Fruit fly (Drosophila melanogaster) whole organism, embryonic: ENCODE results near the gene teq.

Source experiments
- Aef1 ChIP-seq: fragments of 200-800 bp; sonication (Bioruptor generic); IDR thresholded peaks from 3 replicates; pipeline ENCODE4 v1.3.6; 2022; ENCODE audit warnings: missing biosample characterization, missing genetic modification characterization
- BEAF-32 ChIP-seq: fragments of 200-800 bp; sonication (Bioruptor generic); optimal IDR thresholded peaks from 3 replicates; lab custom pipeline; 2017; ENCODE audit warnings: missing biosample characterization, missing genetic modification characterization, mild to moderate bottlenecking, moderate library complexity, missing genetic modification reagents
- Bdp1 ChIP-seq: fragments of 200-800 bp; sonication (Bioruptor generic); optimal IDR thresholded peaks from 3 replicates; lab custom pipeline; 2016; ENCODE audit warnings: missing biosample characterization, missing genetic modification characterization
- CG13123 ChIP-seq: fragments of 200-800 bp; sonication (Bioruptor generic); optimal IDR thresholded peaks from 2 replicates; lab custom pipeline; 2016; ENCODE audit warnings: missing biosample characterization, missing genetic modification characterization
- CG15073 ChIP-seq: fragments of 200-800 bp; sonication (Bioruptor generic); optimal IDR thresholded peaks from 2 replicates; lab custom pipeline; 2016; ENCODE audit warnings: missing biosample characterization, missing genetic modification characterization
- CG1832 ChIP-seq: fragments of 200-800 bp; sonication (Bioruptor generic); optimal IDR thresholded peaks from 2 replicates; lab custom pipeline; 2017; ENCODE audit warnings: missing biosample characterization, mild to moderate bottlenecking, missing genetic modification characterization, inconsistent platforms
- CG18764 ChIP-seq: fragments of 200-800 bp; sonication (Bioruptor generic); optimal IDR thresholded peaks from 3 replicates; lab custom pipeline; 2016; ENCODE audit warnings: missing biosample characterization, missing genetic modification characterization
- CG2120 ChIP-seq: fragments of 200-800 bp; sonication (Bioruptor generic); optimal IDR thresholded peaks from 3 replicates; lab custom pipeline; 2016; ENCODE audit warnings: missing biosample characterization, missing genetic modification characterization
- CG33557 ChIP-seq: fragments of 200-800 bp; sonication (Bioruptor generic); optimal IDR thresholded peaks from 2 replicates; lab custom pipeline; 2019; ENCODE audit warnings: missing biosample characterization, mild to moderate bottlenecking, missing genetic modification characterization, moderate library complexity
- CG5953 ChIP-seq: fragments of 200-800 bp; sonication (Bioruptor generic); IDR thresholded peaks from 2 replicates; pipeline ENCODE4 v1.3.6; 2022; ENCODE audit warnings: missing biosample characterization, missing genetic modification characterization
- CG6689 ChIP-seq: fragments of 200-800 bp; sonication (Bioruptor generic); IDR thresholded peaks from 2 replicates; pipeline ENCODE4 v1.3.6; 2022; ENCODE audit warnings: missing biosample characterization, missing genetic modification characterization
- CG7357 ChIP-seq: fragments of 200-800 bp; sonication (Bioruptor generic); IDR thresholded peaks from 3 replicates; pipeline ENCODE4 v1.3.6; 2022; ENCODE audit warnings: missing biosample characterization, missing genetic modification characterization
- CG7928 ChIP-seq: fragments of 200-800 bp; sonication (Bioruptor generic); optimal IDR thresholded peaks from 2 replicates; lab custom pipeline; 2017; ENCODE audit warnings: missing biosample characterization, mild to moderate bottlenecking, missing genetic modification characterization
- CG8089 ChIP-seq: fragments of 200-800 bp; sonication (Bioruptor generic); optimal IDR thresholded peaks from 3 replicates; lab custom pipeline; 2016; ENCODE audit warnings: missing biosample characterization, missing genetic modification characterization
- CG9797 ChIP-seq: fragments of 200-800 bp; sonication (Bioruptor generic); optimal IDR thresholded peaks from 3 replicates; lab custom pipeline; 2018; ENCODE audit warnings: missing biosample characterization, mild to moderate bottlenecking, missing genetic modification characterization
- Dref ChIP-seq: fragments of 200-800 bp; sonication (Bioruptor generic); IDR thresholded peaks from 2 replicates; pipeline ENCODE4 v1.3.6; 2022; ENCODE audit warnings: missing biosample characterization, missing genetic modification characterization
- ERR ChIP-seq: fragments of 200-800 bp; sonication (Bioruptor generic); optimal IDR thresholded peaks from 2 replicates; lab custom pipeline; 2016; ENCODE audit warnings: missing biosample characterization, missing genetic modification characterization
- Eip74EF ChIP-seq, 2 experiments: fragments of 200-800 bp in 1 of 2; fragments of >200 bp in 1 of 2; sonication (Bioruptor generic) in 1 of 2; optimal IDR thresholded peaks; 2 replicates each; lab custom pipeline; 2017 to 2019; ENCODE audit warnings: missing biosample characterization in 2 of 2, missing genetic modification characterization in 2 of 2, mild to moderate bottlenecking in 1 of 2, moderate library complexity in 1 of 2
- Fer2 ChIP-seq: fragments of 200-800 bp; sonication (Bioruptor generic); optimal IDR thresholded peaks from 2 replicates; lab custom pipeline; 2018; ENCODE audit warnings: missing biosample characterization, mild to moderate bottlenecking, missing genetic modification characterization, moderate library complexity
- GATAe ChIP-seq: fragments of 200-800 bp; sonication (Bioruptor generic); conservative IDR thresholded peaks from 2 replicates; pipeline ENCODE4 v1.3.6; 2022; ENCODE audit warnings: missing biosample characterization, missing genetic modification characterization
- HLHmδ ChIP-seq: fragments of 200-800 bp; sonication (Bioruptor generic); optimal IDR thresholded peaks from 2 replicates; lab custom pipeline; 2018; ENCODE audit warnings: missing biosample characterization, mild to moderate bottlenecking, missing genetic modification characterization, moderate library complexity
- Hr3 ChIP-seq: fragments of 200-800 bp; sonication (Bioruptor generic); optimal IDR thresholded peaks from 3 replicates; lab custom pipeline; 2016; ENCODE audit warnings: missing biosample characterization, missing genetic modification characterization
- Kr ChIP-seq: fragments of 200-800 bp; sonication (Bioruptor generic); optimal IDR thresholded peaks from 2 replicates; lab custom pipeline; 2017; ENCODE audit warnings: missing biosample characterization, mild to moderate bottlenecking, missing genetic modification characterization
- Trl ChIP-seq, 3 experiments: fragments of >200 bp in 2 of 3; fragments of 200-800 bp in 1 of 3; sonication (Bioruptor generic) in 1 of 3; optimal IDR thresholded peaks; 2 replicates in 1 of 3; 3 replicates in 2 of 3; lab custom pipeline; 2016 to 2017; ENCODE audit warnings: missing biosample characterization in 1 of 3, missing genetic modification characterization in 1 of 3
- abd-A ChIP-seq: fragments of 200-800 bp; sonication (Bioruptor generic); optimal IDR thresholded peaks from 3 replicates; lab custom pipeline; 2019; ENCODE audit warnings: missing biosample characterization, mild to moderate bottlenecking, missing genetic modification characterization, moderate library complexity
- ash1 ChIP-seq: fragments of 200-800 bp; sonication (Bioruptor generic); optimal IDR thresholded peaks from 2 replicates; lab custom pipeline; 2018; ENCODE audit warnings: missing biosample characterization, mild to moderate bottlenecking, missing genetic modification characterization
- br ChIP-seq: fragments of >200 bp; optimal IDR thresholded peaks from 2 replicates; lab custom pipeline; 2017
- cato ChIP-seq: fragments of 200-800 bp; sonication (Bioruptor generic); optimal IDR thresholded peaks from 2 replicates; lab custom pipeline; 2016; ENCODE audit warnings: missing biosample characterization, missing genetic modification characterization, borderline replicate concordance
- caup ChIP-seq: fragments of 200-800 bp; sonication (Bioruptor generic); optimal IDR thresholded peaks from 3 replicates; lab custom pipeline; 2017; ENCODE audit warnings: missing biosample characterization, mild to moderate bottlenecking, missing genetic modification characterization, moderate library complexity; ENCODE audit not compliant: severe bottlenecking
- chif ChIP-seq, 2 experiments: fragments of 200-800 bp; sonication (Bioruptor generic); optimal IDR thresholded peaks; 3 replicates each; lab custom pipeline; 2016; ENCODE audit warnings: missing biosample characterization in 2 of 2, missing genetic modification characterization in 2 of 2
- crp ChIP-seq, 2 experiments: fragments of 200-800 bp; sonication (Bioruptor generic); optimal IDR thresholded peaks; 2 replicates in 1 of 2; 3 replicates in 1 of 2; lab custom pipeline; 2017; ENCODE audit warnings: missing biosample characterization in 2 of 2, missing genetic modification characterization in 2 of 2, mild to moderate bottlenecking in 1 of 2, moderate library complexity in 1 of 2
- da ChIP-seq: fragments of 200-800 bp; sonication (Bioruptor generic); optimal IDR thresholded peaks from 2 replicates; lab custom pipeline; 2016; ENCODE audit warnings: missing biosample characterization, missing genetic modification characterization
- dm ChIP-seq: fragments of 200-800 bp; sonication (Bioruptor generic); optimal IDR thresholded peaks from 3 replicates; lab custom pipeline; 2016; ENCODE audit warnings: missing biosample characterization, missing genetic modification characterization
- dpn ChIP-seq, 2 experiments: fragments of 200-800 bp; sonication (Bioruptor generic); optimal IDR thresholded peaks; 3 replicates each; lab custom pipeline; 2016; ENCODE audit warnings: missing biosample characterization in 2 of 2, missing genetic modification characterization in 2 of 2
- emc ChIP-seq: fragments of 200-800 bp; sonication (Bioruptor generic); optimal IDR thresholded peaks from 2 replicates; lab custom pipeline; 2016; ENCODE audit warnings: missing biosample characterization, missing genetic modification characterization
- fd96Cb ChIP-seq: fragments of 200-800 bp; sonication (Bioruptor generic); optimal IDR thresholded peaks from 2 replicates; lab custom pipeline; 2018; ENCODE audit warnings: missing biosample characterization, mild to moderate bottlenecking, missing genetic modification characterization, moderate library complexity
- fu2 ChIP-seq: fragments of 200-800 bp; sonication (Bioruptor generic); optimal IDR thresholded peaks from 2 replicates; lab custom pipeline; 2016; ENCODE audit warnings: missing biosample characterization, missing genetic modification characterization
- hb ChIP-seq: fragments of 200-800 bp; sonication (Bioruptor generic); IDR thresholded peaks from 3 replicates; pipeline ENCODE4 v1.3.6; 2022; ENCODE audit warnings: missing biosample characterization, missing genetic modification characterization; ENCODE audit not compliant: partially characterized antibody
- lab ChIP-seq: fragments of 200-800 bp; sonication (Bioruptor generic); optimal IDR thresholded peaks from 3 replicates; lab custom pipeline; 2017; ENCODE audit warnings: missing biosample characterization, missing genetic modification characterization, mild to moderate bottlenecking, moderate library complexity, missing genetic modification reagents
- lbe ChIP-seq: fragments of 200-800 bp; sonication (Bioruptor generic); optimal IDR thresholded peaks from 2 replicates; lab custom pipeline; 2016; ENCODE audit warnings: missing biosample characterization, mild to moderate bottlenecking, missing genetic modification characterization
- mirr ChIP-seq: fragments of 200-800 bp; sonication (Bioruptor generic); optimal IDR thresholded peaks from 3 replicates; lab custom pipeline; 2018; ENCODE audit warnings: missing biosample characterization, mild to moderate bottlenecking, missing genetic modification characterization
- nau ChIP-seq: fragments of 200-800 bp; sonication (Bioruptor generic); optimal IDR thresholded peaks from 3 replicates; lab custom pipeline; 2017; ENCODE audit warnings: missing biosample characterization, mild to moderate bottlenecking, missing genetic modification characterization, missing genetic modification reagents
- org-1 ChIP-seq: fragments of 200-800 bp; sonication (Bioruptor generic); optimal IDR thresholded peaks from 2 replicates; lab custom pipeline; 2017; ENCODE audit warnings: missing biosample characterization, missing genetic modification characterization
- peb ChIP-seq: fragments of 200-800 bp; sonication (Bioruptor generic); IDR thresholded peaks from 2 replicates; pipeline ENCODE4 v1.3.6; 2022; ENCODE audit warnings: missing biosample characterization, missing genetic modification characterization
- pnt ChIP-seq: fragments of 200-800 bp; sonication (Bioruptor generic); optimal IDR thresholded peaks from 3 replicates; lab custom pipeline; 2016; ENCODE audit warnings: missing biosample characterization, missing genetic modification characterization
- rib ChIP-seq: fragments of 200-800 bp; sonication (Bioruptor generic); IDR thresholded peaks from 2 replicates; pipeline ENCODE4 v1.3.6; 2022; ENCODE audit warnings: missing biosample characterization, missing genetic modification characterization
- row ChIP-seq: fragments of 200-800 bp; sonication (Bioruptor generic); IDR thresholded peaks from 3 replicates; pipeline ENCODE4 v1.3.6; 2022; ENCODE audit warnings: missing biosample characterization, missing genetic modification characterization
- salm ChIP-seq: fragments of 200-800 bp; sonication (Bioruptor generic); optimal IDR thresholded peaks from 2 replicates; lab custom pipeline; 2018; ENCODE audit warnings: missing biosample characterization, mild to moderate bottlenecking, missing genetic modification characterization
- slou ChIP-seq: fragments of 200-800 bp; sonication (Bioruptor generic); optimal IDR thresholded peaks from 3 replicates; lab custom pipeline; 2016; ENCODE audit warnings: missing biosample characterization, missing genetic modification characterization
- wor ChIP-seq: fragments of 200-800 bp; sonication (Bioruptor generic); IDR thresholded peaks from 2 replicates; pipeline ENCODE4 v1.3.6; 2022; ENCODE audit warnings: missing biosample characterization, missing genetic modification characterization
- z ChIP-seq: fragments of 200-800 bp; sonication (Bioruptor generic); IDR thresholded peaks from 3 replicates; pipeline ENCODE4 v1.3.6; 2022; ENCODE audit warnings: missing biosample characterization, missing genetic modification characterization

Gene teq

DNA sequence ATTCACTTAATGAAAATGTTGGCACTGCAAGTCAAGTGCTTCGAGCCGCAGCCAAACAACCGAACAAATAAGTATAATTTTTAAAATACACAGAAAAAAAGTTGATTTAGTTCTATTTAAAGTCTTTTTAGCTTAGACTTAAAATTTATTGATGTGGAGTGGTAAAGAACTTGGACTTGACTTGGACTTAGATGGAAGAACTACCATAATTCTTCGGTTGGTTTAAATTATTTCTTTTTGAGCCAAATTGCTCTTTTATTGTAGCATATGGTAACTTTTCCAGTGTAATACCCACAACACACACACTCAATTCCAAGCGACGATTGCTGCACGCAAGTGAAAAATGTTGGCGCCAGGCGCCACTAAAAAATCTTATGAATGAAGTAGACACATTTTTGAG lies 46.4 kb upstream of the teq start (continued):
- TF ChIP-seq Bdp1 (GFP tag; lab: Kevin White, UChicago), result peak; percentile 2
- no peak for TF ChIP-seq CG13123 (GFP tag; lab: Kevin White, UChicago)
- no peak for TF ChIP-seq caup (GFP tag; lab: Kevin White, UChicago)
- TF ChIP-seq emc (GFP tag; lab: Kevin White, UChicago), result no peak
- TF ChIP-seq CG6689 (GFP tag; lab: Robert Waterston, UW), result 0 out of 2 replicates have a peak, but pooled peaks have one; percentile 33
- no peak for TF ChIP-seq HLHmδ (GFP tag; lab: Kevin White, UChicago)
- no peak for TF ChIP-seq CG15073 (GFP tag; lab: Kevin White, UChicago)
- TF ChIP-seq hb, result no peak
- TF ChIP-seq CG33557 (GFP tag; lab: Kevin White, UChicago), result peak; percentile 55
- TF ChIP-seq lab (GFP tag; lab: Kevin White, UChicago), result no peak
- peak; percentile 58 for TF ChIP-seq row (GFP tag; lab: Robert Waterston, UW)
- TF ChIP-seq CG9797 (GFP tag; lab: Kevin White, UChicago), result no peak
- TF ChIP-seq cato (GFP tag; lab: Kevin White, UChicago), result no peak
- TF ChIP-seq dpn (GFP tag; optimal IDR thresholded peaks at IDR 0.05; lab: Kevin White, UChicago), result peak; percentile 33 to 48
- TF ChIP-seq ERR (GFP tag; lab: Kevin White, UChicago), result no peak
- peak; percentile 28 for TF ChIP-seq Hr3
- TF ChIP-seq BEAF-32, result no peak
- no peak for TF ChIP-seq slou (GFP tag; lab: Kevin White, UChicago)
- no peak for TF ChIP-seq CG2120 (GFP tag; lab: Kevin White, UChicago)
- TF ChIP-seq CG7928, result no peak
- TF ChIP-seq CG8089, result peak; percentile 21
- no peak for TF ChIP-seq CG18764 (GFP tag; lab: Kevin White, UChicago)
- no peak for TF ChIP-seq br (lab: Kevin White, UChicago)
- TF ChIP-seq nau, result no peak
- no peak for TF ChIP-seq Kr
- TF ChIP-seq CG5953, result 0 out of 2 replicates have a peak, but pooled peaks have one; percentile 6
- no peak for TF ChIP-seq org-1
- no peak for TF ChIP-seq da (GFP tag; lab: Kevin White, UChicago)
- TF ChIP-seq Aef1 (GFP tag; lab: Robert Waterston, UW), result no peak
- TF ChIP-seq CG1832, result no peak
- no peak for TF ChIP-seq GATAe (GFP tag; lab: Robert Waterston, UW)
- no peak for TF ChIP-seq mirr (GFP tag; lab: Kevin White, UChicago)
- peak; percentile 25 to 63 for TF ChIP-seq chif (GFP tag; optimal IDR thresholded peaks at IDR 0.05; lab: Kevin White, UChicago)
- TF ChIP-seq salm (tag; lab: Kevin White, UChicago), result no peak
- TF ChIP-seq pnt (GFP tag; lab: Kevin White, UChicago), result no peak
- no peak for TF ChIP-seq fu2 (GFP tag; lab: Kevin White, UChicago)
- TF ChIP-seq fd96Cb (tag; lab: Kevin White, UChicago), result peak; percentile 42
- TF ChIP-seq z, result no peak
- no peak for TF ChIP-seq Eip74EF (GFP tag; optimal IDR thresholded peaks at IDR 0.05; lab: Kevin White, UChicago)
- TF ChIP-seq dm (GFP tag; lab: Kevin White, UChicago), result peak; percentile 23
- TF ChIP-seq rib (GFP tag; lab: Robert Waterston, UW), result no peak
- TF ChIP-seq Fer2 (tag; lab: Kevin White, UChicago), result no peak
- no peak for TF ChIP-seq Dref (GFP tag; lab: Robert Waterston, UW)
- no peak for TF ChIP-seq Trl (optimal IDR thresholded peaks at IDR 0.05; lab: Kevin White, UChicago)
- TF ChIP-seq Trl (GFP tag; optimal IDR thresholded peaks at IDR 0.05; lab: Kevin White, UChicago), result peak; percentile 31
- TF ChIP-seq crp (GFP tag; optimal IDR thresholded peaks at IDR 0.05; lab: Kevin White, UChicago), result no peak
- no peak for TF ChIP-seq ash1 (GFP tag; lab: Kevin White, UChicago)
- no peak for TF ChIP-seq lbe (GFP tag; lab: Kevin White, UChicago)
- no peak for TF ChIP-seq abd-A (tag; lab: Kevin White, UChicago)
- TF ChIP-seq CG7357, result no peak
- no peak for TF ChIP-seq peb (GFP tag; lab: Robert Waterston, UW)
- no peak for TF ChIP-seq wor (GFP tag; lab: Robert Waterston, UW)
